Worm (Caenorhabditis elegans): ENCODE measurements around the gene math-4.

ce11 chrII:1787208-1787607, 4.8 kb upstream of the math-4 start:
- TF ChIP-seq nfya-2 (GFP tag; IDR thresholded peaks at IDR 0.05) (no peak), madf-3 (GFP tag; IDR thresholded peaks at IDR 0.05) (no peak), nhr-80 (tag; optimal IDR thresholded peaks at IDR 0.05) (no peak), F10E7.11 (tag; optimal IDR thresholded peaks at IDR 0.05) (no peak), F49E8.2 (tag; optimal IDR thresholded peaks at IDR 0.05; ENCODE audit: insufficient read depth) (no peak), ets-4 (GFP tag; optimal IDR thresholded peaks at IDR 0.05) (no peak), F55B11.4 (tag; optimal IDR thresholded peaks at IDR 0.05; ENCODE audit: borderline replicate concordance, insufficient read depth) (no peak), atf-7 (tag; optimal IDR thresholded peaks at IDR 0.05) (no peak), die-1 (tag; optimal IDR thresholded peaks at IDR 0.05) (no peak)

Data from whole organism, young adult.